Fruit fly (Drosophila melanogaster) whole organism, embryonic: ENCODE measurements around the gene Cadps.

Experiments
- Asciz ChIP-seq: fragments of 200-800 bp; sonication (Bioruptor generic); optimal IDR thresholded peaks from 2 replicates; lab custom pipeline; 2017; ENCODE audit warnings: missing biosample characterization, mild to moderate bottlenecking, missing genetic modification characterization, missing genetic modification reagents
- BEAF-32 ChIP-seq: fragments of 200-800 bp; sonication (Bioruptor generic); optimal IDR thresholded peaks from 3 replicates; lab custom pipeline; 2017; ENCODE audit warnings: missing biosample characterization, missing genetic modification characterization, mild to moderate bottlenecking, moderate library complexity, missing genetic modification reagents
- CG1024 ChIP-seq: fragments of 200-800 bp; sonication (Bioruptor generic); IDR thresholded peaks from 2 replicates; pipeline ENCODE4 v1.3.6; 2022; ENCODE audit warnings: missing biosample characterization, missing genetic modification characterization
- CG12769 ChIP-seq: fragments of 200-800 bp; sonication (Bioruptor generic); optimal IDR thresholded peaks from 2 replicates; lab custom pipeline; 2019; ENCODE audit warnings: missing biosample characterization, mild to moderate bottlenecking, missing genetic modification characterization, moderate library complexity
- CG13296 ChIP-seq: fragments of 200-800 bp; sonication (Bioruptor generic); optimal IDR thresholded peaks from 3 replicates; lab custom pipeline; 2018; ENCODE audit warnings: missing biosample characterization, mild to moderate bottlenecking, missing genetic modification characterization
- CG15514 ChIP-seq: fragments of 200-800 bp; sonication (Bioruptor generic); optimal IDR thresholded peaks from 3 replicates; lab custom pipeline; 2017; ENCODE audit warnings: missing biosample characterization, missing genetic modification characterization, mild to moderate bottlenecking, moderate library complexity, missing genetic modification reagents
- CG17385 ChIP-seq: fragments of 200-800 bp; sonication (Bioruptor generic); optimal IDR thresholded peaks from 3 replicates; lab custom pipeline; 2018; ENCODE audit warnings: missing biosample characterization, mild to moderate bottlenecking, missing genetic modification characterization
- CG17568 ChIP-seq: fragments of 200-800 bp; sonication (Bioruptor generic); optimal IDR thresholded peaks from 2 replicates; lab custom pipeline; 2018; ENCODE audit warnings: missing biosample characterization, mild to moderate bottlenecking, missing genetic modification characterization, moderate library complexity
- CG17802 ChIP-seq: fragments of 200-800 bp; sonication (Bioruptor generic); optimal IDR thresholded peaks from 2 replicates; lab custom pipeline; 2018; ENCODE audit warnings: missing biosample characterization, mild to moderate bottlenecking, missing genetic modification characterization, moderate library complexity
- CG17912 ChIP-seq: fragments of 200-800 bp; sonication (Bioruptor generic); optimal IDR thresholded peaks from 2 replicates; lab custom pipeline; 2018; ENCODE audit warnings: missing biosample characterization, mild to moderate bottlenecking, missing genetic modification characterization
- CG30020 ChIP-seq: fragments of 200-800 bp; optimal IDR thresholded peaks from 2 replicates; lab custom pipeline; 2019; ENCODE audit warnings: missing biosample characterization, mild to moderate bottlenecking, missing genetic modification characterization, moderate library complexity
- CG31388 ChIP-seq: fragments of 200-800 bp; sonication (Bioruptor generic); optimal IDR thresholded peaks from 2 replicates; lab custom pipeline; 2016; ENCODE audit warnings: missing biosample characterization, missing genetic modification characterization
- CG32532 ChIP-seq: fragments of 200-800 bp; sonication (Bioruptor generic); IDR thresholded peaks from 2 replicates; pipeline ENCODE4 v1.3.6; 2022; ENCODE audit warnings: missing biosample characterization, missing genetic modification characterization
- CG3281 ChIP-seq: fragments of 200-800 bp; sonication (Bioruptor generic); optimal IDR thresholded peaks from 3 replicates; lab custom pipeline; 2017; ENCODE audit warnings: missing biosample characterization, mild to moderate bottlenecking, missing genetic modification characterization
- CG33557 ChIP-seq: fragments of 200-800 bp; sonication (Bioruptor generic); optimal IDR thresholded peaks from 2 replicates; lab custom pipeline; 2019; ENCODE audit warnings: missing biosample characterization, mild to moderate bottlenecking, missing genetic modification characterization, moderate library complexity
- CG3995 ChIP-seq: fragments of 200-800 bp; sonication (Bioruptor generic); optimal IDR thresholded peaks from 3 replicates; lab custom pipeline; 2016; ENCODE audit warnings: missing biosample characterization, missing genetic modification characterization
- CG4328 ChIP-seq: fragments of 200-800 bp; sonication (Bioruptor generic); optimal IDR thresholded peaks from 3 replicates; lab custom pipeline; 2017; ENCODE audit warnings: missing biosample characterization, missing genetic modification reagents, missing genetic modification characterization
- CG4707 ChIP-seq: fragments of 200-800 bp; sonication (Bioruptor generic); optimal IDR thresholded peaks from 2 replicates; lab custom pipeline; 2018; ENCODE audit warnings: missing biosample characterization, mild to moderate bottlenecking, missing genetic modification characterization, moderate library complexity
- CG5245 ChIP-seq: fragments of 200-800 bp; sonication (Bioruptor generic); optimal IDR thresholded peaks from 3 replicates; lab custom pipeline; 2016; ENCODE audit warnings: missing biosample characterization, missing genetic modification characterization
- CG6272 ChIP-seq: fragments of 200-800 bp; sonication (Bioruptor generic); IDR thresholded peaks from 2 replicates; pipeline ENCODE4 v1.3.6; 2022; ENCODE audit warnings: missing biosample characterization, missing genetic modification characterization
- CG7839 ChIP-seq: fragments of 200-800 bp; sonication (Bioruptor generic); optimal IDR thresholded peaks from 3 replicates; lab custom pipeline; 2018; ENCODE audit warnings: missing biosample characterization, mild to moderate bottlenecking, missing genetic modification characterization, moderate library complexity
- ERR ChIP-seq: fragments of 200-800 bp; sonication (Bioruptor generic); optimal IDR thresholded peaks from 2 replicates; lab custom pipeline; 2016; ENCODE audit warnings: missing biosample characterization, missing genetic modification characterization
- Opbp ChIP-seq: fragments of 200-800 bp; sonication (Bioruptor generic); IDR thresholded peaks from 3 replicates; pipeline ENCODE4 v1.3.6; 2022; ENCODE audit warnings: missing biosample characterization, missing genetic modification characterization; ENCODE audit not compliant: partially characterized antibody
- PHDP ChIP-seq: fragments of 200-800 bp; sonication (Bioruptor generic); optimal IDR thresholded peaks from 3 replicates; lab custom pipeline; 2018; ENCODE audit warnings: missing biosample characterization, mild to moderate bottlenecking, missing genetic modification characterization, moderate library complexity
- Pdp1 ChIP-seq, 2 experiments: fragments of 200-800 bp; sonication (Bioruptor generic); optimal IDR thresholded peaks; 3 replicates each; lab custom pipeline; 2016; ENCODE audit warnings: missing biosample characterization in 2 of 2, missing genetic modification characterization in 2 of 2, mild to moderate bottlenecking in 1 of 2, moderate library complexity in 1 of 2
- Rx ChIP-seq: fragments of 200-800 bp; sonication (Bioruptor generic); IDR thresholded peaks from 2 replicates; pipeline ENCODE4 v1.3.6; 2022; ENCODE audit warnings: missing biosample characterization, missing genetic modification characterization
- Scr ChIP-seq: fragments of 200-800 bp; sonication (Bioruptor generic); IDR thresholded peaks from 2 replicates; pipeline ENCODE4 v1.3.6; 2022; ENCODE audit warnings: missing biosample characterization, missing genetic modification characterization; ENCODE audit not compliant: partially characterized antibody
- Sox100B ChIP-seq: fragments of 200-800 bp; sonication (Bioruptor generic); optimal IDR thresholded peaks from 3 replicates; lab custom pipeline; 2018; ENCODE audit warnings: missing biosample characterization, mild to moderate bottlenecking, missing genetic modification characterization
- Sry-δ ChIP-seq: fragments of 200-800 bp; sonication (Bioruptor generic); optimal IDR thresholded peaks from 2 replicates; lab custom pipeline; 2016; ENCODE audit warnings: missing biosample characterization, missing genetic modification characterization
- Taf1 ChIP-seq: fragments of 200-800 bp; sonication (Bioruptor generic); IDR thresholded peaks from 2 replicates; pipeline ENCODE4 v1.3.6; 2022; ENCODE audit warnings: missing biosample characterization, missing genetic modification characterization
- ab ChIP-seq: fragments of 200-800 bp; sonication (Bioruptor generic); optimal IDR thresholded peaks from 2 replicates; lab custom pipeline; 2016; ENCODE audit warnings: missing biosample characterization, missing genetic modification characterization
- ase ChIP-seq: fragments of 200-800 bp; sonication (Bioruptor generic); IDR thresholded peaks from 3 replicates; pipeline ENCODE4 v1.3.6; 2022; ENCODE audit warnings: missing biosample characterization, missing genetic modification characterization
- chm ChIP-seq: fragments of 200-800 bp; sonication (Bioruptor generic); IDR thresholded peaks from 2 replicates; pipeline ENCODE4 v1.3.6; 2022; ENCODE audit warnings: missing biosample characterization, missing genetic modification characterization
- da ChIP-seq: fragments of 200-800 bp; sonication (Bioruptor generic); optimal IDR thresholded peaks from 2 replicates; lab custom pipeline; 2016; ENCODE audit warnings: missing biosample characterization, missing genetic modification characterization
- eve ChIP-seq, 2 experiments: fragments of >200 bp; optimal IDR thresholded peaks; 2 replicates each; lab custom pipeline; 2017; ENCODE audit warnings: missing biosample characterization in 2 of 2, missing genetic modification characterization in 2 of 2
- fu2 ChIP-seq: fragments of 200-800 bp; sonication (Bioruptor generic); optimal IDR thresholded peaks from 2 replicates; lab custom pipeline; 2016; ENCODE audit warnings: missing biosample characterization, missing genetic modification characterization
- ham ChIP-seq: fragments of 200-800 bp; sonication (Bioruptor generic); IDR thresholded peaks from 2 replicates; pipeline ENCODE4 v1.3.6; 2022; ENCODE audit warnings: missing biosample characterization, missing genetic modification characterization
- kah ChIP-seq: fragments of 200-800 bp; sonication (Bioruptor generic); optimal IDR thresholded peaks from 2 replicates; lab custom pipeline; 2018; ENCODE audit warnings: missing biosample characterization, mild to moderate bottlenecking, missing genetic modification characterization
- lbe ChIP-seq: fragments of 200-800 bp; sonication (Bioruptor generic); optimal IDR thresholded peaks from 2 replicates; lab custom pipeline; 2016; ENCODE audit warnings: missing biosample characterization, mild to moderate bottlenecking, missing genetic modification characterization
- nerfin-1 ChIP-seq: fragments of 200-800 bp; sonication (Bioruptor generic); optimal IDR thresholded peaks from 3 replicates; lab custom pipeline; 2019; ENCODE audit warnings: missing biosample characterization, mild to moderate bottlenecking, missing genetic modification characterization, moderate library complexity
- odd ChIP-seq: fragments of 200-800 bp; sonication (Bioruptor generic); optimal IDR thresholded peaks from 2 replicates; lab custom pipeline; 2017; ENCODE audit warnings: missing biosample characterization, mild to moderate bottlenecking, missing genetic modification characterization
- pfk ChIP-seq: fragments of 200-800 bp; sonication (Bioruptor generic); optimal IDR thresholded peaks from 2 replicates; lab custom pipeline; 2018; ENCODE audit warnings: missing biosample characterization, mild to moderate bottlenecking, missing genetic modification characterization, moderate library complexity
- pzg ChIP-seq: fragments of 200-800 bp; sonication (Bioruptor generic); optimal IDR thresholded peaks from 3 replicates; lab custom pipeline; 2018; ENCODE audit warnings: missing biosample characterization, mild to moderate bottlenecking, missing genetic modification characterization, moderate library complexity
- row ChIP-seq: fragments of 200-800 bp; sonication (Bioruptor generic); IDR thresholded peaks from 3 replicates; pipeline ENCODE4 v1.3.6; 2022; ENCODE audit warnings: missing biosample characterization, missing genetic modification characterization
- sisA ChIP-seq: fragments of 200-800 bp; sonication (Bioruptor generic); IDR thresholded peaks from 2 replicates; pipeline ENCODE4 v1.3.6; 2022; ENCODE audit warnings: missing biosample characterization, missing genetic modification characterization
- ssp ChIP-seq: fragments of 200-800 bp; sonication (Bioruptor generic); IDR thresholded peaks from 2 replicates; pipeline ENCODE4 v1.3.6; 2022; ENCODE audit warnings: missing biosample characterization, missing genetic modification characterization
- tap ChIP-seq: fragments of 200-800 bp; optimal IDR thresholded peaks from 3 replicates; lab custom pipeline; 2019; ENCODE audit warnings: missing biosample characterization, mild to moderate bottlenecking, missing genetic modification characterization, moderate library complexity
- tio ChIP-seq: fragments of 200-800 bp; sonication (Bioruptor generic); optimal IDR thresholded peaks from 2 replicates; lab custom pipeline; 2017; ENCODE audit warnings: missing biosample characterization, missing genetic modification characterization, inconsistent platforms
- unpg ChIP-seq: fragments of 200-800 bp; sonication (Bioruptor generic); optimal IDR thresholded peaks from 3 replicates; lab custom pipeline; 2018; ENCODE audit warnings: missing biosample characterization, mild to moderate bottlenecking, missing genetic modification characterization, moderate library complexity
- yki ChIP-seq: fragments of >200 bp; optimal IDR thresholded peaks from 3 replicates; lab custom pipeline; 2018
- zen2 ChIP-seq: fragments of 200-800 bp; sonication (Bioruptor generic); IDR thresholded peaks from 3 replicates; pipeline ENCODE4 v1.3.6; 2022; ENCODE audit warnings: missing biosample characterization, missing genetic modification characterization; ENCODE audit not compliant: partially characterized antibody

Cadps gene

dm6 chr4:1198599-1198998 lies 32.0 kb upstream of the Cadps start, which contains the start of gene Mitf:
TSS of gene Mitf (plus strand) at chr4:1198852.
- TF ChIP-seq Sry-δ (GFP tag; lab: Kevin White, UChicago) (peak; percentile 4), Scr (peak; percentile 19; the same call in 1 of the 2 replicates), sisA (no peak), Pdp1 (GFP tag; optimal IDR thresholded peaks at IDR 0.05; lab: Kevin White, UChicago) (peak in 1 of 2 experiments; percentile 32), row (GFP tag; lab: Robert Waterston, UW) (peak; percentile 55), CG17802 (tag; lab: Kevin White, UChicago) (peak; percentile 68), CG1024 (GFP tag; lab: Robert Waterston, UW) (peak; percentile 82), BEAF-32 (GFP tag; lab: Kevin White, UChicago) (peak; percentile 49), CG3995 (GFP tag; lab: Kevin White, UChicago) (peak; percentile 60), CG30020 (tag; lab: Kevin White, UChicago) (peak; percentile 71), CG15514 (GFP tag; lab: Kevin White, UChicago) (peak; percentile 91), CG6272 (GFP tag; lab: Robert Waterston, UW) (no peak), ssp (peak; percentile 55), ab (GFP tag; lab: Kevin White, UChicago) (no peak), pzg (peak; percentile 13), yki (no peak), ase (GFP tag; lab: Robert Waterston, UW) (no peak)

dm6 chr4:1199178-1199577 lies 31.5 kb upstream of the Cadps start:
- TF ChIP-seq CG17912 (peak; percentile 8), lbe (GFP tag; lab: Kevin White, UChicago) (peak; percentile 19), Rx (GFP tag; lab: Robert Waterston, UW) (no peak), odd (GFP tag; lab: Kevin White, UChicago) (peak; percentile 62), ham (GFP tag; lab: Robert Waterston, UW) (no peak), CG32532 (GFP tag; lab: Robert Waterston, UW) (no peak), PHDP (tag; lab: Kevin White, UChicago) (peak; percentile 64), CG3281 (GFP tag; lab: Kevin White, UChicago) (peak; percentile 40), tap (tag; lab: Kevin White, UChicago) (peak; percentile 58), Asciz (GFP tag; lab: Kevin White, UChicago) (peak; percentile 42), CG12769 (no peak), CG4328 (peak; percentile 39), unpg (GFP tag; lab: Kevin White, UChicago) (peak; percentile 26), nerfin-1 (tag; lab: Kevin White, UChicago) (peak; percentile 36), CG33557 (peak; percentile 72), CG17385 (peak; percentile 26), ERR (GFP tag; lab: Kevin White, UChicago) (no peak), CG31388 (no peak), eve (GFP tag; optimal IDR thresholded peaks at IDR 0.05; lab: Kevin White, UChicago) (peak in 1 of 2 experiments; percentile 27), chm (GFP tag; lab: Robert Waterston, UW) (no peak), kah (GFP tag; lab: Kevin White, UChicago) (peak; percentile 25), CG17568 (GFP tag; lab: Kevin White, UChicago) (peak; percentile 64), CG5245 (GFP tag; lab: Kevin White, UChicago) (no peak), fu2 (no peak), zen2 (GFP tag; lab: Robert Waterston, UW) (no peak), CG13296 (GFP tag; lab: Kevin White, UChicago) (peak; percentile 76), da (no peak), CG4707 (peak; percentile 3), Taf1 (GFP tag; lab: Robert Waterston, UW) (no peak), pfk (GFP tag; lab: Kevin White, UChicago) (peak; percentile 55), tio (GFP tag; lab: Kevin White, UChicago) (no peak), Opbp (no peak), CG7839 (tag; lab: Kevin White, UChicago) (no peak), Sox100B (GFP tag; lab: Kevin White, UChicago) (peak; percentile 63)
